Worm (Caenorhabditis elegans): ENCODE measurements around the gene srw-4.

ce11 chrV:2888681-2889080, at the start of gene srw-4:
- no peak for TF ChIP-seq mdl-1 (tag; optimal IDR thresholded peaks at IDR 0.05)
- TF ChIP-seq zag-1 (tag; optimal IDR thresholded peaks at IDR 0.05) = no peak
- no peak for TF ChIP-seq lin-39 (tag; optimal IDR thresholded peaks at IDR 0.05)
- no peak for TF ChIP-seq aly-2 (tag; optimal IDR thresholded peaks at IDR 0.05)
- TF ChIP-seq nhr-25 (tag; optimal IDR thresholded peaks at IDR 0.05) = no peak
- no peak for TF ChIP-seq ceh-9 (tag; optimal IDR thresholded peaks at IDR 0.05)
- TF ChIP-seq ama-1 (optimal IDR thresholded peaks at IDR 0.05) = no peak
- no peak for TF ChIP-seq ztf-4 (tag; optimal IDR thresholded peaks at IDR 0.05)
- TF ChIP-seq nfya-1 (tag; optimal IDR thresholded peaks at IDR 0.05; ENCODE audit: insufficient read depth) = no peak
- no peak for TF ChIP-seq elt-2 (tag; optimal IDR thresholded peaks at IDR 0.05)
- no peak for TF ChIP-seq pqm-1 (tag; optimal IDR thresholded peaks at IDR 0.05)

Measured in whole organism, L3 larva.